Fruit fly (Drosophila melanogaster) whole organism, embryonic: ENCODE measurements around the gene CG3071.
A peak's percentile ranks its signal among the peaks of the same experiment; 100 is the strongest.

Experiments
- Atf3 ChIP-seq: fragments of 200-800 bp; sonication (Bioruptor generic); optimal IDR thresholded peaks from 3 replicates; lab custom pipeline; 2016; ENCODE audit warnings: missing biosample characterization, missing genetic modification characterization
- BtbVII ChIP-seq: fragments of 200-800 bp; sonication (Bioruptor generic); optimal IDR thresholded peaks from 3 replicates; lab custom pipeline; 2017; ENCODE audit warnings: missing biosample characterization, mild to moderate bottlenecking, missing genetic modification characterization
- CG10274 ChIP-seq: fragments of 200-800 bp; sonication (Bioruptor generic); optimal IDR thresholded peaks from 3 replicates; lab custom pipeline; 2017; ENCODE audit warnings: missing biosample characterization, mild to moderate bottlenecking, missing genetic modification characterization
- CG11093 ChIP-seq: fragments of 200-800 bp; sonication (Bioruptor generic); IDR thresholded peaks from 3 replicates; pipeline ENCODE4 v1.3.6; 2022; ENCODE audit warnings: missing biosample characterization, missing genetic modification characterization
- CG11560 ChIP-seq: fragments of 200-800 bp; sonication (Bioruptor generic); IDR thresholded peaks from 3 replicates; pipeline ENCODE4 v1.3.6; 2022; ENCODE audit warnings: missing biosample characterization, missing genetic modification characterization
- CG12942 ChIP-seq: fragments of 200-800 bp; sonication (Bioruptor generic); optimal IDR thresholded peaks from 3 replicates; lab custom pipeline; 2016; ENCODE audit warnings: missing biosample characterization, missing genetic modification characterization
- CG13123 ChIP-seq: fragments of 200-800 bp; sonication (Bioruptor generic); optimal IDR thresholded peaks from 2 replicates; lab custom pipeline; 2016; ENCODE audit warnings: missing biosample characterization, missing genetic modification characterization
- CG14441 ChIP-seq: fragments of 200-800 bp; sonication (Bioruptor generic); IDR thresholded peaks from 2 replicates; pipeline ENCODE4 v1.3.6; 2022; ENCODE audit warnings: missing biosample characterization, missing genetic modification characterization
- CG14965 ChIP-seq: fragments of 200-800 bp; sonication (Bioruptor generic); optimal IDR thresholded peaks from 2 replicates; lab custom pipeline; 2016; ENCODE audit warnings: missing biosample characterization, missing genetic modification characterization, borderline replicate concordance
- CG15011 ChIP-seq: fragments of 200-800 bp; sonication (Bioruptor generic); optimal IDR thresholded peaks from 3 replicates; lab custom pipeline; 2018; ENCODE audit warnings: missing biosample characterization, mild to moderate bottlenecking, missing genetic modification characterization
- CG15601 ChIP-seq: fragments of 200-800 bp; sonication (Bioruptor generic); optimal IDR thresholded peaks from 3 replicates; lab custom pipeline; 2019; ENCODE audit warnings: missing biosample characterization, mild to moderate bottlenecking, missing genetic modification characterization, moderate library complexity
- CG15696 ChIP-seq: fragments of 200-800 bp; sonication (Bioruptor generic); optimal IDR thresholded peaks from 2 replicates; lab custom pipeline; 2019; ENCODE audit warnings: missing biosample characterization, mild to moderate bottlenecking, missing genetic modification characterization, moderate library complexity
- CG17359 ChIP-seq: fragments of 200-800 bp; sonication (Bioruptor generic); optimal IDR thresholded peaks from 3 replicates; lab custom pipeline; 2018; ENCODE audit warnings: missing biosample characterization, mild to moderate bottlenecking, missing genetic modification characterization, moderate library complexity
- CG18476 ChIP-seq: fragments of 200-800 bp; sonication (Bioruptor generic); optimal IDR thresholded peaks from 2 replicates; lab custom pipeline; 2016; ENCODE audit warnings: missing biosample characterization, mild to moderate bottlenecking, missing genetic modification characterization
- CG18619 ChIP-seq: fragments of 200-800 bp; sonication (Bioruptor generic); optimal IDR thresholded peaks from 3 replicates; lab custom pipeline; 2017; ENCODE audit warnings: missing biosample characterization, mild to moderate bottlenecking, missing genetic modification characterization
- CG31365 ChIP-seq: fragments of 200-800 bp; sonication (Bioruptor generic); optimal IDR thresholded peaks from 2 replicates; lab custom pipeline; 2018; ENCODE audit warnings: missing biosample characterization, mild to moderate bottlenecking, missing genetic modification characterization
- CG4617 ChIP-seq: fragments of 200-800 bp; sonication (Bioruptor generic); optimal IDR thresholded peaks from 3 replicates; lab custom pipeline; 2016; ENCODE audit warnings: missing biosample characterization, missing genetic modification characterization, borderline replicate concordance
- CG4730 ChIP-seq: fragments of 200-800 bp; sonication (Bioruptor generic); IDR thresholded peaks from 2 replicates; pipeline ENCODE4 v1.3.6; 2022; ENCODE audit warnings: missing biosample characterization, missing genetic modification characterization
- CG6683 ChIP-seq: fragments of 200-800 bp; sonication (Bioruptor generic); optimal IDR thresholded peaks from 2 replicates; lab custom pipeline; 2017; ENCODE audit warnings: missing biosample characterization, mild to moderate bottlenecking, missing genetic modification characterization, missing genetic modification reagents
- CG6689 ChIP-seq: fragments of 200-800 bp; sonication (Bioruptor generic); IDR thresholded peaks from 2 replicates; pipeline ENCODE4 v1.3.6; 2022; ENCODE audit warnings: missing biosample characterization, missing genetic modification characterization
- Camta ChIP-seq: fragments of 200-800 bp; sonication (Bioruptor generic); optimal IDR thresholded peaks from 2 replicates; lab custom pipeline; 2016; ENCODE audit warnings: missing biosample characterization, missing genetic modification characterization
- E2f1 ChIP-seq: fragments of 200-800 bp; sonication (Bioruptor generic); IDR thresholded peaks from 2 replicates; pipeline ENCODE4 v1.3.6; 2022; ENCODE audit warnings: missing biosample characterization, missing genetic modification characterization
- ERR ChIP-seq: fragments of 200-800 bp; sonication (Bioruptor generic); optimal IDR thresholded peaks from 2 replicates; lab custom pipeline; 2016; ENCODE audit warnings: missing biosample characterization, missing genetic modification characterization
- HLH54F ChIP-seq: fragments of 200-800 bp; sonication (Bioruptor generic); optimal IDR thresholded peaks from 3 replicates; lab custom pipeline; 2016; ENCODE audit warnings: missing biosample characterization, missing genetic modification characterization
- HLHmδ ChIP-seq: fragments of 200-800 bp; sonication (Bioruptor generic); optimal IDR thresholded peaks from 2 replicates; lab custom pipeline; 2018; ENCODE audit warnings: missing biosample characterization, mild to moderate bottlenecking, missing genetic modification characterization, moderate library complexity
- HmgZ ChIP-seq: fragments of 200-800 bp; sonication (Bioruptor generic); optimal IDR thresholded peaks from 2 replicates; lab custom pipeline; 2018; ENCODE audit warnings: missing biosample characterization, mild to moderate bottlenecking, missing genetic modification characterization
- Lpt ChIP-seq: fragments of >200 bp; optimal IDR thresholded peaks from 2 replicates; lab custom pipeline; 2018; ENCODE audit warnings: missing biosample characterization, missing genetic modification characterization
- MTF-1 ChIP-seq: fragments of 200-800 bp; sonication (Bioruptor generic); optimal IDR thresholded peaks from 2 replicates; lab custom pipeline; 2018; ENCODE audit warnings: missing biosample characterization, mild to moderate bottlenecking, missing genetic modification characterization, borderline replicate concordance
- Myb ChIP-seq: fragments of 200-800 bp; sonication (Bioruptor generic); optimal IDR thresholded peaks from 2 replicates; lab custom pipeline; 2016; ENCODE audit warnings: missing biosample characterization, missing genetic modification characterization
- Sox102F ChIP-seq: fragments of 200-800 bp; sonication (Bioruptor generic); optimal IDR thresholded peaks from 2 replicates; lab custom pipeline; 2018; ENCODE audit warnings: missing biosample characterization, mild to moderate bottlenecking, missing genetic modification characterization, moderate library complexity
- bbx ChIP-seq: fragments of 200-800 bp; sonication (Bioruptor generic); IDR thresholded peaks from 2 replicates; pipeline ENCODE4 v1.3.6; 2022; ENCODE audit warnings: missing biosample characterization, missing genetic modification characterization; ENCODE audit not compliant: partially characterized antibody
- chm ChIP-seq: fragments of 200-800 bp; sonication (Bioruptor generic); IDR thresholded peaks from 2 replicates; pipeline ENCODE4 v1.3.6; 2022; ENCODE audit warnings: missing biosample characterization, missing genetic modification characterization
- crol ChIP-seq: fragments of 200-800 bp; sonication (Bioruptor generic); IDR thresholded peaks from 2 replicates; pipeline ENCODE4 v1.3.6; 2022; ENCODE audit warnings: missing biosample characterization, missing genetic modification characterization
- da ChIP-seq: fragments of 200-800 bp; sonication (Bioruptor generic); optimal IDR thresholded peaks from 2 replicates; lab custom pipeline; 2016; ENCODE audit warnings: missing biosample characterization, missing genetic modification characterization
- ems ChIP-seq: fragments of 200-800 bp; sonication (Bioruptor generic); optimal IDR thresholded peaks from 3 replicates; lab custom pipeline; 2016; ENCODE audit warnings: missing biosample characterization, missing genetic modification characterization
- en ChIP-seq: fragments of 200-800 bp; sonication (Bioruptor generic); optimal IDR thresholded peaks from 2 replicates; lab custom pipeline; 2016; ENCODE audit warnings: missing biosample characterization, missing genetic modification characterization
- gfzf ChIP-seq: fragments of 200-800 bp; sonication (Bioruptor generic); optimal IDR thresholded peaks from 2 replicates; lab custom pipeline; 2016; ENCODE audit warnings: missing biosample characterization, mild to moderate bottlenecking, missing genetic modification characterization, moderate library complexity
- grn ChIP-seq: fragments of 200-800 bp; sonication (Bioruptor generic); optimal IDR thresholded peaks from 3 replicates; lab custom pipeline; 2017; ENCODE audit warnings: missing biosample characterization, missing genetic modification characterization
- gro ChIP-seq: fragments of 200-800 bp; sonication (Bioruptor generic); optimal IDR thresholded peaks from 2 replicates; lab custom pipeline; 2016; ENCODE audit warnings: missing biosample characterization, missing genetic modification characterization
- jumu ChIP-seq: fragments of 200-800 bp; sonication (Bioruptor generic); optimal IDR thresholded peaks from 3 replicates; lab custom pipeline; 2016; ENCODE audit warnings: missing biosample characterization, missing genetic modification characterization
- ken ChIP-seq: fragments of 200-800 bp; sonication (Bioruptor generic); IDR thresholded peaks from 3 replicates; pipeline ENCODE4 v1.3.6; 2022; ENCODE audit warnings: missing biosample characterization, missing genetic modification characterization
- lmd ChIP-seq: fragments of 200-800 bp; sonication (Bioruptor generic); IDR thresholded peaks from 2 replicates; pipeline ENCODE4 v1.3.6; 2022; ENCODE audit warnings: missing biosample characterization, missing genetic modification characterization
- nom ChIP-seq: fragments of 200-800 bp; sonication (Bioruptor generic); optimal IDR thresholded peaks from 2 replicates; lab custom pipeline; 2017; ENCODE audit warnings: missing biosample characterization, missing genetic modification characterization, mild to moderate bottlenecking, moderate library complexity, missing genetic modification reagents
- odd ChIP-seq: fragments of 200-800 bp; sonication (Bioruptor generic); optimal IDR thresholded peaks from 2 replicates; lab custom pipeline; 2017; ENCODE audit warnings: missing biosample characterization, mild to moderate bottlenecking, missing genetic modification characterization
- ro ChIP-seq: fragments of 200-800 bp; sonication (Bioruptor generic); IDR thresholded peaks from 2 replicates; pipeline ENCODE4 v1.3.6; 2022; ENCODE audit warnings: missing biosample characterization, missing genetic modification characterization
- sens-2 ChIP-seq: fragments of 200-800 bp; sonication (Bioruptor generic); IDR thresholded peaks from 2 replicates; pipeline ENCODE4 v1.3.6; 2022; ENCODE audit warnings: missing biosample characterization, missing genetic modification characterization
- slbo ChIP-seq: fragments of 200-800 bp; sonication (Bioruptor generic); IDR thresholded peaks from 2 replicates; pipeline ENCODE4 v1.3.6; 2022; ENCODE audit warnings: missing biosample characterization, missing genetic modification characterization
- sug ChIP-seq: fragments of 200-800 bp; optimal IDR thresholded peaks from 2 replicates; lab custom pipeline; 2019; ENCODE audit warnings: missing biosample characterization, mild to moderate bottlenecking, missing genetic modification characterization, moderate library complexity
- wor ChIP-seq: fragments of 200-800 bp; sonication (Bioruptor generic); IDR thresholded peaks from 2 replicates; pipeline ENCODE4 v1.3.6; 2022; ENCODE audit warnings: missing biosample characterization, missing genetic modification characterization
- z ChIP-seq: fragments of 200-800 bp; sonication (Bioruptor generic); IDR thresholded peaks from 3 replicates; pipeline ENCODE4 v1.3.6; 2022; ENCODE audit warnings: missing biosample characterization, missing genetic modification characterization

Gene CG3071

DNA sequence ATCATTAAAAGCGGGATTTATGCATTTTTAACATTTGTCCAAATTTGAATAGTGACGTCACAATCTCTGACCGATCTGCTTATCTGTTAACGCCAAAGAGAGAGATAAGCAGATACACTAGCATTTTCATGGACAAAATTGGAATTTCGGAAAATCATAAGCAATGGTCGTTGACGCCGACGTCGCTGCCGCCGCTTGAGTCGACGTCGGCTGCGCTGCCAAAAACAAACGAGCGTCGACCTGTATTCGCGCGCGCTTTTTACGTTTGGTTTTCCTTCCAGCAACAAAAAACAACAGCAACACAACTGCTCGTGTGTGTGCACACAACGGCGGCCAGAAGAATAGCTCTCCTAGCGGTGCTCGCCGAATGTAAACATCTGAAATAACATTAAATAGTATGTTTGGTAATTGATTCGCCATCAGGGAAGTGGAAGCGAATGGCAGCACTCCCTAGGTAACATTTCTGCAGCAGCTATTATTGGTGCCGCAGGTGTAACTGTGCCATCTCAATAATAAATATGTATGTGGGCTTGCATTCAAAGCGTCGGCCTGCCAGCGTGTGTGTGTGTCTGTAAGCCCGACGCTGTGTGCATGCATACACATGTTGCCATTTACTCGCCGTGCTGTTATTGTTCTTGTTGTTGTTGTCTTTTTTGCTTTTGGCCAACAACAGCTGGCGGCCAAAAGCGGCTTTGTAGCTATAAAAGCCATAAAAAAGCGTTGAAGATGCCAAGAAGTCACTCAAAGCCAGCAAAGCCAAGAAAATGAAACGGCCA lies 37.8 kb downstream of the CG3071 start (continued):
- peak; percentile 69 for TF ChIP-seq CG4617 (GFP tag; lab: Kevin White, UChicago)
- TF ChIP-seq CG14441 (GFP tag; lab: Robert Waterston, UW), result peak; percentile 99
- TF ChIP-seq MTF-1 (GFP tag; lab: Kevin White, UChicago), result peak; percentile 88
- peak; percentile 98 for TF ChIP-seq chm (GFP tag; lab: Robert Waterston, UW)
- TF ChIP-seq CG18619 (GFP tag; lab: Kevin White, UChicago), result peak; percentile 93
- peak; percentile 97 for TF ChIP-seq CG6689 (GFP tag; lab: Robert Waterston, UW)
- TF ChIP-seq ro (GFP tag; lab: Robert Waterston, UW), result peak; percentile 90
- peak; percentile 91 for TF ChIP-seq BtbVII (GFP tag; lab: Kevin White, UChicago)
- no peak for TF ChIP-seq z
- TF ChIP-seq E2f1, result peak; percentile 97
- peak; percentile 92 for TF ChIP-seq Atf3 (GFP tag; lab: Kevin White, UChicago)
- peak; percentile 4 for TF ChIP-seq gfzf (GFP tag; lab: Kevin White, UChicago)
- peak; percentile 68 for TF ChIP-seq ERR (GFP tag; lab: Kevin White, UChicago)
- TF ChIP-seq lmd, result peak; percentile 98
- peak; percentile 58 for TF ChIP-seq CG14965
- no peak for TF ChIP-seq Lpt (GFP tag; lab: Kevin White, UChicago)
- peak; percentile 93 for TF ChIP-seq odd (GFP tag; lab: Kevin White, UChicago)
- TF ChIP-seq CG11093, result peak; percentile 96
- TF ChIP-seq ken (GFP tag; lab: Robert Waterston, UW), result peak; percentile 99
- no peak for TF ChIP-seq HLHmδ (GFP tag; lab: Kevin White, UChicago)
- TF ChIP-seq CG12942 (GFP tag; lab: Kevin White, UChicago), result peak; percentile 89
- peak; percentile 97 for TF ChIP-seq slbo (GFP tag; lab: Robert Waterston, UW)
- TF ChIP-seq sens-2, result peak; percentile 98
- peak; percentile 73 for TF ChIP-seq en
- TF ChIP-seq CG11560, result peak; percentile 84
- peak; percentile 94 for TF ChIP-seq HmgZ (tag; lab: Kevin White, UChicago)
- TF ChIP-seq CG10274 (GFP tag; lab: Kevin White, UChicago), result peak; percentile 83
- peak; percentile 91 for TF ChIP-seq nom
- peak; percentile 70 for TF ChIP-seq crol (GFP tag; lab: Robert Waterston, UW)
- peak; percentile 95 for TF ChIP-seq CG4730 (GFP tag; lab: Robert Waterston, UW)
- TF ChIP-seq bbx (GFP tag; lab: Robert Waterston, UW), result no peak
- TF ChIP-seq CG6683 (GFP tag; lab: Kevin White, UChicago), result peak; percentile 85
- peak; percentile 85 for TF ChIP-seq gro
- peak; percentile 96 for TF ChIP-seq ems
- peak; percentile 86 for TF ChIP-seq CG15011 (GFP tag; lab: Kevin White, UChicago)
- peak; percentile 90 for TF ChIP-seq da
- peak; percentile 81 for TF ChIP-seq Myb
- peak; percentile 83 for TF ChIP-seq CG31365 (tag; lab: Kevin White, UChicago)
- peak; percentile 59 for TF ChIP-seq CG15696 (tag; lab: Kevin White, UChicago)
- peak; percentile 83 for TF ChIP-seq Camta (GFP tag; lab: Kevin White, UChicago)
- TF ChIP-seq grn (GFP tag; lab: Kevin White, UChicago), result peak; percentile 60
- TF ChIP-seq Sox102F (GFP tag; lab: Kevin White, UChicago), result peak; percentile 97
- peak; percentile 90 for TF ChIP-seq jumu
- peak; percentile 97 for TF ChIP-seq CG17359 (tag; lab: Kevin White, UChicago)
- TF ChIP-seq wor (GFP tag; lab: Robert Waterston, UW), result peak; percentile 96
- peak; percentile 70 for TF ChIP-seq CG13123 (GFP tag; lab: Kevin White, UChicago)
- peak; percentile 92 for TF ChIP-seq CG18476 (GFP tag; lab: Kevin White, UChicago)
- TF ChIP-seq HLH54F (GFP tag; lab: Kevin White, UChicago), result peak; percentile 90
- peak; percentile 76 for TF ChIP-seq sug (tag; lab: Kevin White, UChicago)
- peak; percentile 91 for TF ChIP-seq CG15601
